Fruit fly (Drosophila melanogaster) whole organism: ENCODE measurements around the gene CG12010.

ENCODE experiments used
- psq ChIP-seq: fragments of >200 bp; optimal IDR thresholded peaks from 2 replicates; lab custom pipeline; 2017
- usp ChIP-seq: fragments of >200 bp; optimal IDR thresholded peaks from 2 replicates; lab custom pipeline; 2017; ENCODE audit warnings: missing biosample characterization, missing genetic modification characterization, mixed read lengths

dm6 chr3L:3417759-3418158 lies 43.7 kb downstream of the CG12010 start:
- TF ChIP-seq usp: no peak
- no peak for TF ChIP-seq psq
